Fruit fly (Drosophila melanogaster) whole organism, embryonic: ENCODE results near the gene Osi18.

Source experiments
- Atf3 ChIP-seq: fragments of 200-800 bp; sonication (Bioruptor generic); optimal IDR thresholded peaks from 3 replicates; lab custom pipeline; 2016; ENCODE audit warnings: missing biosample characterization, missing genetic modification characterization
- C15 ChIP-seq: fragments of 200-800 bp; sonication (Bioruptor generic); IDR thresholded peaks from 3 replicates; pipeline ENCODE4 v1.3.6; 2022; ENCODE audit warnings: missing biosample characterization, missing genetic modification characterization
- CG10959 ChIP-seq: fragments of 200-800 bp; sonication (Bioruptor generic); IDR thresholded peaks from 2 replicates; pipeline ENCODE4 v1.3.6; 2022; ENCODE audit warnings: missing biosample characterization, missing genetic modification characterization
- CG11456 ChIP-seq: fragments of 200-800 bp; sonication (Bioruptor generic); IDR thresholded peaks from 3 replicates; pipeline ENCODE4 v1.3.6; 2022; ENCODE audit warnings: missing biosample characterization, missing genetic modification characterization
- CG12155 ChIP-seq: fragments of 200-800 bp; sonication (Bioruptor generic); optimal IDR thresholded peaks from 3 replicates; lab custom pipeline; 2016; ENCODE audit warnings: missing biosample characterization, missing genetic modification characterization
- CG12236 ChIP-seq: fragments of 200-800 bp; sonication (Bioruptor generic); optimal IDR thresholded peaks from 2 replicates; lab custom pipeline; 2016; ENCODE audit warnings: missing biosample characterization, missing genetic modification characterization
- CG1233 ChIP-seq: fragments of 200-800 bp; sonication (Bioruptor generic); optimal IDR thresholded peaks from 4 replicates; lab custom pipeline; 2018; ENCODE audit warnings: missing biosample characterization, mild to moderate bottlenecking, missing genetic modification characterization
- CG12769 ChIP-seq: fragments of 200-800 bp; sonication (Bioruptor generic); optimal IDR thresholded peaks from 2 replicates; lab custom pipeline; 2019; ENCODE audit warnings: missing biosample characterization, mild to moderate bottlenecking, missing genetic modification characterization, moderate library complexity
- CG14667 ChIP-seq: fragments of 200-800 bp; sonication (Bioruptor generic); IDR thresholded peaks from 2 replicates; pipeline ENCODE4 v1.3.6; 2022; ENCODE audit warnings: missing biosample characterization, missing genetic modification characterization
- CG17612 ChIP-seq: fragments of 200-800 bp; sonication (Bioruptor generic); IDR thresholded peaks from 2 replicates; pipeline ENCODE4 v1.3.6; 2022; ENCODE audit warnings: missing biosample characterization, missing genetic modification characterization
- CG18011 ChIP-seq: fragments of 200-800 bp; sonication (Bioruptor generic); optimal IDR thresholded peaks from 2 replicates; lab custom pipeline; 2017; ENCODE audit warnings: missing biosample characterization, missing genetic modification characterization, mild to moderate bottlenecking, moderate library complexity, missing genotype
- CG18764 ChIP-seq: fragments of 200-800 bp; sonication (Bioruptor generic); optimal IDR thresholded peaks from 3 replicates; lab custom pipeline; 2016; ENCODE audit warnings: missing biosample characterization, missing genetic modification characterization
- CG2889 ChIP-seq: fragments of 200-800 bp; sonication (Bioruptor generic); IDR thresholded peaks from 3 replicates; pipeline ENCODE4 v1.3.6; 2022; ENCODE audit warnings: missing biosample characterization, missing genetic modification characterization
- CG3281 ChIP-seq: fragments of 200-800 bp; sonication (Bioruptor generic); optimal IDR thresholded peaks from 3 replicates; lab custom pipeline; 2017; ENCODE audit warnings: missing biosample characterization, mild to moderate bottlenecking, missing genetic modification characterization
- CG5180 ChIP-seq: fragments of 200-800 bp; sonication (Bioruptor generic); optimal IDR thresholded peaks from 3 replicates; lab custom pipeline; 2017; ENCODE audit warnings: missing biosample characterization, missing genetic modification characterization, mild to moderate bottlenecking, moderate library complexity, missing genetic modification reagents
- CoRest ChIP-seq: fragments of 200-800 bp; sonication (Bioruptor generic); optimal IDR thresholded peaks from 3 replicates; lab custom pipeline; 2018; ENCODE audit warnings: missing biosample characterization, mild to moderate bottlenecking, missing genetic modification characterization, moderate library complexity
- D19A ChIP-seq: fragments of 200-800 bp; optimal IDR thresholded peaks from 3 replicates; lab custom pipeline; 2019; ENCODE audit warnings: missing biosample characterization, mild to moderate bottlenecking, missing genetic modification characterization, moderate library complexity
- Dfd ChIP-seq, 2 experiments: fragments of >200 bp; optimal IDR thresholded peaks; 2 replicates each; lab custom pipeline; 2017; ENCODE audit warnings: missing biosample characterization in 2 of 2, missing genetic modification characterization in 2 of 2
- Fer3 ChIP-seq: fragments of 200-800 bp; sonication (Bioruptor generic); optimal IDR thresholded peaks from 2 replicates; lab custom pipeline; 2018; ENCODE audit warnings: missing biosample characterization, mild to moderate bottlenecking, missing genetic modification characterization, moderate library complexity
- Max ChIP-seq: fragments of 200-800 bp; sonication (Bioruptor generic); optimal IDR thresholded peaks from 2 replicates; lab custom pipeline; 2016; ENCODE audit warnings: missing biosample characterization, mild to moderate bottlenecking, missing genetic modification characterization
- Meics ChIP-seq: fragments of 200-800 bp; sonication (Bioruptor generic); optimal IDR thresholded peaks from 2 replicates; lab custom pipeline; 2017; ENCODE audit warnings: missing biosample characterization, mild to moderate bottlenecking, missing genetic modification characterization
- Mes4 ChIP-seq: fragments of 200-800 bp; sonication (Bioruptor generic); optimal IDR thresholded peaks from 2 replicates; lab custom pipeline; 2016; ENCODE audit warnings: missing biosample characterization, missing genetic modification characterization
- Optix ChIP-seq: fragments of 200-800 bp; sonication (Bioruptor generic); IDR thresholded peaks from 3 replicates; pipeline ENCODE4 v1.3.6; 2022; ENCODE audit warnings: missing biosample characterization, missing genetic modification characterization
- Side ChIP-seq: fragments of 200-800 bp; sonication (Bioruptor generic); optimal IDR thresholded peaks from 2 replicates; lab custom pipeline; 2016; ENCODE audit warnings: missing biosample characterization, missing genetic modification characterization
- Sin3A ChIP-seq: fragments of >200 bp; optimal IDR thresholded peaks from 2 replicates; lab custom pipeline; 2018
- bbx ChIP-seq: fragments of 200-800 bp; sonication (Bioruptor generic); IDR thresholded peaks from 2 replicates; pipeline ENCODE4 v1.3.6; 2022; ENCODE audit warnings: missing biosample characterization, missing genetic modification characterization; ENCODE audit not compliant: partially characterized antibody
- bigmax ChIP-seq: fragments of 200-800 bp; sonication (Bioruptor generic); optimal IDR thresholded peaks from 2 replicates; lab custom pipeline; 2018; ENCODE audit warnings: missing biosample characterization, mild to moderate bottlenecking, missing genetic modification characterization
- bsh ChIP-seq, 2 experiments: fragments of 200-800 bp; sonication (Bioruptor generic); optimal IDR thresholded peaks; 2 replicates each; lab custom pipeline; 2017 to 2018; ENCODE audit warnings: mild to moderate bottlenecking in 2 of 2, missing biosample characterization in 2 of 2, missing genetic modification characterization in 2 of 2, moderate library complexity in 1 of 2
- btn ChIP-seq: fragments of 200-800 bp; sonication (Bioruptor generic); optimal IDR thresholded peaks from 2 replicates; lab custom pipeline; 2016; ENCODE audit warnings: missing biosample characterization, missing genetic modification characterization
- chm ChIP-seq: fragments of 200-800 bp; sonication (Bioruptor generic); IDR thresholded peaks from 2 replicates; pipeline ENCODE4 v1.3.6; 2022; ENCODE audit warnings: missing biosample characterization, missing genetic modification characterization
- cwo ChIP-seq: fragments of 200-800 bp; sonication (Bioruptor generic); optimal IDR thresholded peaks from 3 replicates; lab custom pipeline; 2017; ENCODE audit warnings: missing biosample characterization, missing genetic modification characterization, mild to moderate bottlenecking, moderate library complexity, missing genetic modification reagents
- ems ChIP-seq: fragments of 200-800 bp; sonication (Bioruptor generic); optimal IDR thresholded peaks from 3 replicates; lab custom pipeline; 2016; ENCODE audit warnings: missing biosample characterization, missing genetic modification characterization
- gfzf ChIP-seq: fragments of 200-800 bp; sonication (Bioruptor generic); optimal IDR thresholded peaks from 2 replicates; lab custom pipeline; 2016; ENCODE audit warnings: missing biosample characterization, mild to moderate bottlenecking, missing genetic modification characterization, moderate library complexity
- hth ChIP-seq: fragments of >200 bp; optimal IDR thresholded peaks from 2 replicates; lab custom pipeline; 2017; ENCODE audit warnings: inconsistent platforms
- lmd ChIP-seq: fragments of 200-800 bp; sonication (Bioruptor generic); IDR thresholded peaks from 2 replicates; pipeline ENCODE4 v1.3.6; 2022; ENCODE audit warnings: missing biosample characterization, missing genetic modification characterization
- luna ChIP-seq: fragments of 200-800 bp; sonication (Bioruptor generic); optimal IDR thresholded peaks from 2 replicates; lab custom pipeline; 2016; ENCODE audit warnings: missing biosample characterization, missing genetic modification characterization
- p53 ChIP-seq: fragments of 200-800 bp; sonication (Bioruptor generic); optimal IDR thresholded peaks from 2 replicates; lab custom pipeline; 2016; ENCODE audit warnings: missing biosample characterization, missing genetic modification characterization
- pho ChIP-seq: fragments of 200-800 bp; sonication (Bioruptor generic); optimal IDR thresholded peaks from 2 replicates; lab custom pipeline; 2016; ENCODE audit warnings: missing biosample characterization, missing genetic modification characterization
- pita ChIP-seq: fragments of 200-800 bp; sonication (Bioruptor generic); optimal IDR thresholded peaks from 2 replicates; lab custom pipeline; 2017; ENCODE audit warnings: missing biosample characterization, mild to moderate bottlenecking, missing genetic modification characterization
- row ChIP-seq: fragments of 200-800 bp; sonication (Bioruptor generic); IDR thresholded peaks from 3 replicates; pipeline ENCODE4 v1.3.6; 2022; ENCODE audit warnings: missing biosample characterization, missing genetic modification characterization
- sd ChIP-seq: fragments of 200-800 bp; sonication (Bioruptor generic); optimal IDR thresholded peaks from 3 replicates; lab custom pipeline; 2018; ENCODE audit warnings: missing biosample characterization, mild to moderate bottlenecking, missing genetic modification characterization, moderate library complexity
- seq ChIP-seq: fragments of 200-800 bp; sonication (Bioruptor generic); IDR thresholded peaks from 2 replicates; pipeline ENCODE4 v1.3.6; 2022; ENCODE audit warnings: missing biosample characterization, missing genetic modification characterization
- slp2 ChIP-seq: fragments of 200-800 bp; sonication (Bioruptor generic); optimal IDR thresholded peaks from 2 replicates; lab custom pipeline; 2016; ENCODE audit warnings: missing biosample characterization, missing genetic modification characterization
- so ChIP-seq: fragments of 200-800 bp; sonication (Bioruptor generic); IDR thresholded peaks from 3 replicates; pipeline ENCODE4 v1.3.6; 2022; ENCODE audit warnings: missing biosample characterization, missing genetic modification characterization
- tin ChIP-seq: fragments of 200-800 bp; sonication (Bioruptor generic); optimal IDR thresholded peaks from 3 replicates; lab custom pipeline; 2016; ENCODE audit warnings: missing biosample characterization, missing genetic modification characterization
- tup ChIP-seq: fragments of 200-800 bp; sonication (Bioruptor generic); optimal IDR thresholded peaks from 2 replicates; lab custom pipeline; 2016; ENCODE audit warnings: missing biosample characterization, mild to moderate bottlenecking, missing genetic modification characterization, moderate library complexity
- unpg ChIP-seq: fragments of 200-800 bp; sonication (Bioruptor generic); optimal IDR thresholded peaks from 3 replicates; lab custom pipeline; 2018; ENCODE audit warnings: missing biosample characterization, mild to moderate bottlenecking, missing genetic modification characterization, moderate library complexity
- vvl ChIP-seq: fragments of 200-800 bp; sonication (Bioruptor generic); IDR thresholded peaks from 2 replicates; pipeline ENCODE4 v1.3.6; 2022; ENCODE audit warnings: missing biosample characterization, missing genetic modification characterization
- wdn ChIP-seq: fragments of 200-800 bp; sonication (Bioruptor generic); IDR thresholded peaks from 2 replicates; pipeline ENCODE4 v1.3.6; 2022; ENCODE audit warnings: missing biosample characterization, missing genetic modification characterization
- wek ChIP-seq: fragments of 200-800 bp; sonication (Bioruptor generic); optimal IDR thresholded peaks from 3 replicates; lab custom pipeline; 2018; ENCODE audit warnings: missing biosample characterization, mild to moderate bottlenecking, missing genetic modification characterization, moderate library complexity
- yki ChIP-seq: fragments of >200 bp; optimal IDR thresholded peaks from 3 replicates; lab custom pipeline; 2018
- zfh1 ChIP-seq: fragments of 200-800 bp; sonication (Bioruptor generic); IDR thresholded peaks from 3 replicates; pipeline ENCODE4 v1.3.6; 2022; ENCODE audit warnings: missing biosample characterization, missing genetic modification characterization

Osi18 gene

DNA sequence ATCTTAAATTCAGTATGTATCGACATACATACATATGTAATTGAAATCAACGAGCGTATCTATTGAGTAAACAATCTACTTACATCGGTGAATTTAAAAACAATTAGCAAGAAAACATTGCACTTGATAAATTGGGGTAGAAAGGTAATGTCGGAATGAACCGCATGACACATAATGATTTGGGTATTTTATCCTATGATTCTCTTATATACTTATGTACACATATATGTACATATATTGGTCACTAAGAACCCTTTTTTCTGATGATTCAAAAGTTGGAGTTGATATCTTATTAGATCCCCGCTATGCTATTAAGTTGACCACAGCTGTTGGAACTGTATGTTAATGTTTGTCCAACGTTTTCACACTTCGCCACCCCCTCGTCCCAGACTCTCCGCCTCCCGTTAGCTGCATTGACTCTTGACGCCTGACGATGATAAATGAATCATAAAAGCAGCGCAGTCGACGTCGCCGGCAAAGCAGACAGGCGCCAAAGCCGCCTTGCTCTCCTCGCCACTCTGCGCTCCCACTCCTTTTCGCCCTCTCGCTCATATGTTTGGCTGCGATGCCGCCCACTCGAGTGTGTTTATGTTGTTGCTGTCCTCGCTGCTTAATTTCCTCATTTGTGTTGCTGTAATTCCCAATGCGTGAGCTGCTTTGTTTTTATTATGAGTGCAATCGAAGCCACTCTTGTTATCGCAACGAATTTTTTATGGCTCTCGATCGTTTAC lies 23.0 kb downstream of the Osi18 start (continued):
- TF ChIP-seq CG5180 (GFP tag; lab: Kevin White, UChicago) (no peak), lmd (GFP tag; lab: Robert Waterston, UW) (0 out of 2 replicates have a peak, but pooled peaks have one; percentile 7), CG3281 (GFP tag; lab: Kevin White, UChicago) (peak; percentile 28), Max (GFP tag; lab: Kevin White, UChicago) (no peak), sd (no peak), CG18764 (GFP tag; lab: Kevin White, UChicago) (no peak), bigmax (no peak), pita (GFP tag; lab: Kevin White, UChicago) (no peak), Mes4 (no peak), cwo (GFP tag; lab: Kevin White, UChicago) (no peak), btn (GFP tag; lab: Kevin White, UChicago) (no peak), Dfd (GFP tag; optimal IDR thresholded peaks at IDR 0.05; lab: Kevin White, UChicago) (no peak), CG14667 (GFP tag; lab: Robert Waterston, UW) (no peak), wdn (no peak), Side (no peak), luna (GFP tag; lab: Kevin White, UChicago) (no peak), pho (no peak), tup (GFP tag; lab: Kevin White, UChicago) (no peak), yki (no peak), gfzf (GFP tag; lab: Kevin White, UChicago) (no peak), seq (GFP tag; lab: Robert Waterston, UW) (no peak), CG2889 (no peak), so (GFP tag; lab: Robert Waterston, UW) (no peak), CG11456 (GFP tag; lab: Robert Waterston, UW) (no peak), vvl (GFP tag; lab: Robert Waterston, UW) (0 out of 2 replicates have a peak, but pooled peaks have one; percentile 9), ems (no peak), Meics (peak; percentile 32), CG18011 (GFP tag; lab: Kevin White, UChicago) (no peak), hth (lab: Kevin White, UChicago) (no peak), row (GFP tag; lab: Robert Waterston, UW) (peak; percentile 44), D19A (tag; lab: Kevin White, UChicago) (peak; percentile 1), tin (GFP tag; lab: Kevin White, UChicago) (no peak), CG17612 (GFP tag; lab: Robert Waterston, UW) (no peak), Optix (no peak), Atf3 (no peak), C15 (GFP tag; lab: Robert Waterston, UW) (no peak), p53 (GFP tag; lab: Kevin White, UChicago) (no peak), CG12155 (GFP tag; lab: Kevin White, UChicago) (no peak), CG12236 (GFP tag; lab: Kevin White, UChicago) (no peak), unpg (GFP tag; lab: Kevin White, UChicago) (peak; percentile 9), CoRest (tag; lab: Kevin White, UChicago) (peak; percentile 44), chm (no peak), CG12769 (tag; lab: Kevin White, UChicago) (no peak), zfh1 (GFP tag; lab: Robert Waterston, UW) (0 out of 3 replicates have a peak, but pooled peaks have one; percentile 44), bbx (GFP tag; lab: Robert Waterston, UW) (no peak), Fer3 (tag; lab: Kevin White, UChicago) (peak; percentile 4), wek (GFP tag; lab: Kevin White, UChicago) (no peak), CG1233 (peak; percentile 29), bsh (GFP tag; optimal IDR thresholded peaks at IDR 0.05; lab: Kevin White, UChicago) (peak in 1 of 2 experiments; percentile 16), slp2 (GFP tag; lab: Kevin White, UChicago) (no peak), Sin3A (lab: Kevin White, UChicago) (no peak), CG10959 (GFP tag; lab: Robert Waterston, UW) (no peak)
